Worm (Caenorhabditis elegans): Measurements from ENCODE around the gene tsp-18.

The tsp-18 gene

DNA sequence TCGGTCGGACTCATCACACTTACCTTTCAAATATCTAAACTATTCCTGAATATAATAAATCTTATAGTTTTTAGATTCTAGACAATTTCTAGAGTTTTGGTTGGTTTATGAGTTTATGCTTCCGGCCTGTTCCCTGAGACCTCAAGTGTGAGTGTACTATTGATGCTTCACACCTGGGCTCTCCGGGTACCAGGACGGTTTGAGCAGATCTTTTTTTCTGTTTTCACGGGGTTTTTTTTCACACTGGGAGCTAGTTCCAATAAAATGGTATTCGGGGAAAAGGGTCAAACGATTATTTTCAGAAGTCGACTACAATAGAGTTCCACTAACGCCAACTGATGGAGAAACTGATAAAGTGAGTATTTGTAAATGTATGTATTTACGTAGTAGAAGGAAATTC, 2.2 kb upstream of the tsp-18 start:
- TF ChIP-seq unc-55 (GFP tag; optimal IDR thresholded peaks at IDR 0.05) (no peak), elt-1 (tag; optimal IDR thresholded peaks at IDR 0.05) (no peak), nhr-129 (tag; optimal IDR thresholded peaks at IDR 0.05) (no peak)

DNA sequence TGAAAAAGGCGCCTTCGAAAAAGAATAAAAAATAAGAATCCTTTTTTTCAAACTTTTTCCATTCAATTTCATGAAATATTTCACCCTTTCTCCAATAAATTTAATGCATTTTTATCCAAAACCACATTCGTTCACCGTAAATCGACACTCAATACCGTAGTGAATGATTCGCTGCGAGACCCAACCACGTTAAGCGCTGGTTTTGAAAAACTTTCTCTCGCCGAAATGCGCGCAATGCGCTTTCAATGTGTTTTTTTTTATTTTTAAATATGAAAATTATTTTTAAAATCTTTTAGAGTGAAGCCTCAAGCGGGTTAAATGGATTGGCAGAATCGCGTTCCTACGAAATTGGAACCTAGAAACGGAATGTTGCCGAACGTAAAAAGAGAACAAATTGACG, 1.9 kb downstream of the tsp-18 start, which contains the start of gene F59G1.8:
Gene F59G1.8 (plus strand): TSS at position 293 of the 400 bp plus-strand sequence.
- TF ChIP-seq lin-13 (GFP tag; optimal IDR thresholded peaks at IDR 0.05) (no peak), zag-1 (tag; optimal IDR thresholded peaks at IDR 0.05) (no peak), nhr-23 (tag; optimal IDR thresholded peaks at IDR 0.05) (no peak), nhr-10 (tag; optimal IDR thresholded peaks at IDR 0.05) (no peak), nhr-25 (tag; optimal IDR thresholded peaks at IDR 0.05) (no peak), sma-3 (GFP tag; optimal IDR thresholded peaks at IDR 0.05) (no peak), nhr-77 (tag; optimal IDR thresholded peaks at IDR 0.05) (no peak), nhr-237 (tag; optimal IDR thresholded peaks at IDR 0.05) (no peak)

DNA sequence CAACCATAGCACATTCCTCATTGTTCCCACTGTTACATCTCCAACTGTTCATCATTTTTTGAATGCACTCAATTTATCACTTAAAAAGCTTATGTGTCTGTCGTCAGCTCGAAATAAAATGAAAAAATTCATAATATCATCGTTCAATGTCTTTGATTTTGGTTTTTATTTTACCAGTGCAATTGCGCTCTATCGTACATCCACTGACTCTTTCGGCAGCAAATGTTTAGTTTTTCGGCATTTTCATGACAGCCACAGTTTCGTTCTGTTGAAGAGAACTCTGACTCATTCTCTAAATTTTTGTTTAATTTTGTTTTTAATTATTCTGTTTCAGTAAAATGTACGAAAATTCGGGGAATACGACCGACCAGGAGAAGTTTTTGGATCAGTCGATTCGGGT, 3.1 kb downstream of the tsp-18 start, which contains the start of gene vps-35:
Gene vps-35 (plus strand): TSS at position 335 of the 400 bp plus-strand sequence.
- TF ChIP-seq nhr-23 (tag; optimal IDR thresholded peaks at IDR 0.05): no peak
- TF ChIP-seq elt-3 (tag; optimal IDR thresholded peaks at IDR 0.05): no peak
- peak; percentile 87 for TF ChIP-seq fos-1 (tag; optimal IDR thresholded peaks at IDR 0.05)
- peak; percentile 27 for TF ChIP-seq crh-2 (tag; optimal IDR thresholded peaks at IDR 0.05)
- TF ChIP-seq zag-1 (tag; optimal IDR thresholded peaks at IDR 0.05): no peak
- peak in 1 of 2 experiments; percentile 53 for TF ChIP-seq lsy-2 (tag; optimal IDR thresholded peaks at IDR 0.05)
- TF ChIP-seq unc-55 (GFP tag; optimal IDR thresholded peaks at IDR 0.05): peak; percentile 57
- TF ChIP-seq nhr-129 (tag; optimal IDR thresholded peaks at IDR 0.05): peak; percentile 57
- no peak for TF ChIP-seq sem-4 (tag; optimal IDR thresholded peaks at IDR 0.05)
- TF ChIP-seq ceh-16 (tag; optimal IDR thresholded peaks at IDR 0.05): no peak
- TF ChIP-seq C34F6.9 (tag; optimal IDR thresholded peaks at IDR 0.05): peak; percentile 54
- TF ChIP-seq peb-1 (tag; optimal IDR thresholded peaks at IDR 0.05): no peak
- TF ChIP-seq gmeb-1 (tag; optimal IDR thresholded peaks at IDR 0.05): no peak
- TF ChIP-seq nhr-25 (tag; optimal IDR thresholded peaks at IDR 0.05): no peak

DNA sequence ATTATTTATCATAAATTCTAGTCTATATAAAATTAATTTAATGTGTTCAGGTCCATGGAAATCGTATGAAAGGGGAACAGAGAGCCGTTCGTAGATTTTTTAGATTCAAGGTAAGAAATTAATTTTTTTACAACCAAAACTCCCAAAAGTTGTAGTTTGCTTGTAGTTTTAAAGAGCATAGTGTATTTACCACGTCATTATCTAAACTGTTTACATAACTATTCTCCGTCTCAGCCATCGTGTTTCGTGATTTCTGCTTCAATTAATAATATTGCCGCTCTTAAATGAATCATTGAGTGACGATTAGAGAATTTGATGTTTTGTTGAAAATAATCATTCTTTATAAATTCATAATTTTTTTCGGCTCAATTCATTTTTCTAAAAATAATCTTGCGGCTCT, 6.9 kb downstream of the tsp-18 start, which contains the start of gene cgt-3:
Gene cgt-3 (plus strand): TSS at position 51 of the 400 bp plus-strand sequence.
- TF ChIP-seq fos-1 (tag; optimal IDR thresholded peaks at IDR 0.05) (peak; percentile 53), lin-11 (tag; optimal IDR thresholded peaks at IDR 0.05) (no peak), snpc-4 (tag; optimal IDR thresholded peaks at IDR 0.05) (no peak), lin-13 (GFP tag; optimal IDR thresholded peaks at IDR 0.05) (peak; percentile 13)

DNA sequence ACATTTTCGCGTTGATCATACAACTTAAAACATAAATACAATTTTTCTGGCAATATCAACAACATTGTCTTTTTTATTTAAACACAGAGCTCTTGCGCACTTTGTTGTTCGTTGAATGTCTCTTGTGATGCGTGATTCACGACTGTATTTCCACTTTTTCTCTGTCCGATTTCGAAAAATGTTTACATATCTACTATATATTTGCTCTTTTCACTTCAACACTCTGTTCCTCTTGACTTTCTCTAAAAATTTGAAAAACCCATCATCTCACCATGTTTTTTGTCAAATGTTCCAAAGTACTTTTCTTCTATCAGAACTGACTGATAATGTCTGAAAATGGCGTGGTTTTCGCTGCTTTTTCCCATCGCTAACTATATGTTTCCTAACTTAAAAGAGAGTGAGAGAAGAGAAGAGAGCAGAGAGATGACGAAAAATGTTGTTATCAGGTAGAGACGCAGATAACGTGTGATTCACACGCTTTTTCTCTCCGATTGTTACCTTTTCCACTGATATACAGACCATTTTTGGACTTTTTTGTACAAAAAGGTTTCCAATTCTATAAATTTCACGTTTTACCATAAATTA, 7.7 kb downstream of the tsp-18 start:
- peak; percentile 98 for TF ChIP-seq fos-1 (tag; optimal IDR thresholded peaks at IDR 0.05)
- peak; percentile 40 for TF ChIP-seq nhr-129 (tag; optimal IDR thresholded peaks at IDR 0.05)
- no peak for TF ChIP-seq Y55F3AM.14 (GFP tag; optimal IDR thresholded peaks at IDR 0.05)
- peak; percentile 9 for TF ChIP-seq sma-3 (GFP tag; optimal IDR thresholded peaks at IDR 0.05)
- TF ChIP-seq nhr-21 (tag; optimal IDR thresholded peaks at IDR 0.05): no peak
- TF ChIP-seq crh-2 (tag; optimal IDR thresholded peaks at IDR 0.05): peak; percentile 68
- peak; percentile 14 for TF ChIP-seq F13H6.1 (tag; optimal IDR thresholded peaks at IDR 0.05)
- no peak for TF ChIP-seq snpc-4 (tag; optimal IDR thresholded peaks at IDR 0.05)
- TF ChIP-seq sma-9 (GFP tag; optimal IDR thresholded peaks at IDR 0.05): peak; percentile 49
- no peak for TF ChIP-seq sma-9 (tag; optimal IDR thresholded peaks at IDR 0.05)

DNA sequence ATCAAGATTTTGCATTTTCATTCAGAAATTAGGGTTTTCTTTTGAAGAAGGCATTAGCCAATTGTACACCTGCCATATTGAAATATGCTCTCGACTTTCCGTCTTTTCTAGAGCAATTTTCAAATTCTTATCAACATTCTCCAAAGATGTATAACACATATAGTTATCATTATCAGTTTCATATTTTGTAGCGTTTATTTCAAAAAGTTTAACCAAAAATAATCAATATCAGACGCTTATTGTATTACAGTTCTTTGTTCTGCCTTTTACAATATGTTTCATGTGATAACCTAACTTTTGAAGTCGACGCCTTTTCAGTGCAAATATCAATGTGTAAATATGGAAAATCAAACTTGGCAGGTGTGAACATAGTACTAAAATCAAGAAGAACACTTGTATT, 9.5 kb downstream of the tsp-18 start:
- TF ChIP-seq nhr-237 (tag; optimal IDR thresholded peaks at IDR 0.05) (no peak), ztf-11 (tag; optimal IDR thresholded peaks at IDR 0.05) (no peak), nhr-11 (tag; optimal IDR thresholded peaks at IDR 0.05) (no peak), zag-1 (tag; optimal IDR thresholded peaks at IDR 0.05) (no peak), mdl-1 (tag; optimal IDR thresholded peaks at IDR 0.05) (no peak), unc-39 (tag; optimal IDR thresholded peaks at IDR 0.05) (no peak), nhr-12 (tag; optimal IDR thresholded peaks at IDR 0.05) (no peak), ztf-4 (tag; optimal IDR thresholded peaks at IDR 0.05) (no peak), ZK546.5 (tag; optimal IDR thresholded peaks at IDR 0.05) (no peak), snpc-4 (tag; optimal IDR thresholded peaks at IDR 0.05) (no peak), nhr-6 (tag; optimal IDR thresholded peaks at IDR 0.05) (no peak), elt-3 (tag; optimal IDR thresholded peaks at IDR 0.05) (no peak), fos-1 (tag; optimal IDR thresholded peaks at IDR 0.05) (peak; percentile 50), nhr-23 (tag; optimal IDR thresholded peaks at IDR 0.05) (no peak), mab-5 (tag; optimal IDR thresholded peaks at IDR 0.05) (no peak), gmeb-1 (tag; optimal IDR thresholded peaks at IDR 0.05) (peak; percentile 16), nhr-25 (tag; optimal IDR thresholded peaks at IDR 0.05) (no peak), unc-62 (GFP tag; optimal IDR thresholded peaks at IDR 0.05) (no peak), sma-3 (GFP tag; optimal IDR thresholded peaks at IDR 0.05) (no peak), crh-2 (tag; optimal IDR thresholded peaks at IDR 0.05) (peak; percentile 9), lsy-2 (tag; optimal IDR thresholded peaks at IDR 0.05) (no peak), nhr-10 (tag; optimal IDR thresholded peaks at IDR 0.05) (no peak)

All from whole organism, L2 larva.